Worm (Caenorhabditis elegans): ENCODE results near the gene cat-4.

Gene cat-4

ce11 chrV:10564830-10565365 lies at the start of gene cat-4:
Gene cat-4, plus strand, starts transcription at chrV:10564880.
- TF ChIP-seq ceh-13 (GFP tag; optimal IDR thresholded peaks at IDR 0.05) = no peak
- TF ChIP-seq tbx-11 (GFP tag; IDR thresholded peaks at IDR 0.05) = no peak
- no peak for TF ChIP-seq sea-1 (GFP tag; conservative IDR thresholded peaks at IDR 0.05)
- no peak for TF ChIP-seq hnd-1 (tag; optimal IDR thresholded peaks at IDR 0.05)
- no peak for TF ChIP-seq ceh-36 (tag; optimal IDR thresholded peaks at IDR 0.05)
- TF ChIP-seq hmg-4 (GFP tag; optimal IDR thresholded peaks at IDR 0.05) = no peak
- TF ChIP-seq scrt-1 (GFP tag; IDR thresholded peaks at IDR 0.05) = no peak
- no peak for TF ChIP-seq hmbx-1 (tag; optimal IDR thresholded peaks at IDR 0.05)
- no peak for TF ChIP-seq ama-1 (optimal IDR thresholded peaks at IDR 0.05)
- no peak for TF ChIP-seq tbx-37 (GFP tag; conservative IDR thresholded peaks at IDR 0.05)
- no peak for TF ChIP-seq flt-1 (GFP tag; IDR thresholded peaks at IDR 0.05)
- TF ChIP-seq ets-7 (tag; optimal IDR thresholded peaks at IDR 0.05) = no peak
- TF ChIP-seq aly-1 (tag; optimal IDR thresholded peaks at IDR 0.05) = no peak
- TF ChIP-seq B0310.2 (tag; optimal IDR thresholded peaks at IDR 0.05) = no peak
- no peak for TF ChIP-seq F13C5.2 (tag; optimal IDR thresholded peaks at IDR 0.05)
- TF ChIP-seq pes-1 (GFP tag; IDR thresholded peaks at IDR 0.05) = no peak
- no peak for TF ChIP-seq tra-4 (tag; optimal IDR thresholded peaks at IDR 0.05)

- TF ChIP-seq tbx-11 (GFP tag; IDR thresholded peaks at IDR 0.05) = no peak
- TF ChIP-seq tbx-37 (GFP tag; conservative IDR thresholded peaks at IDR 0.05) = no peak
- TF ChIP-seq hnd-1 (tag; optimal IDR thresholded peaks at IDR 0.05) = no peak
- no peak for TF ChIP-seq hmbx-1 (tag; optimal IDR thresholded peaks at IDR 0.05)
- no peak for TF ChIP-seq ceh-13 (GFP tag; optimal IDR thresholded peaks at IDR 0.05)
These were observed 48.0 kb upstream of the cat-4 start for ce11 chrV:10516702-10517101.

- TF ChIP-seq aly-1 (tag; optimal IDR thresholded peaks at IDR 0.05) (no peak), tbx-37 (GFP tag; conservative IDR thresholded peaks at IDR 0.05) (peak; percentile 72)
These were observed 38.8 kb upstream of the cat-4 start, which contains the start of the genes C35A5.8 and hda-11 for ce11 chrV:10525902-10526301. Gene C35A5.8, minus strand, starts transcription at chrV:10525908. Gene hda-11, plus strand, starts transcription at chrV:10526184.

ce11 chrV:10528500-10528899 lies 36.2 kb upstream of the cat-4 start, which contains the start of gene F25D1.3:
Gene F25D1.3, plus strand, starts transcription at chrV:10528724.
- TF ChIP-seq tra-4 (tag; optimal IDR thresholded peaks at IDR 0.05) (no peak), hmg-4 (GFP tag; optimal IDR thresholded peaks at IDR 0.05) (no peak), ceh-13 (GFP tag; optimal IDR thresholded peaks at IDR 0.05) (no peak)

- TF ChIP-seq B0310.2 (tag; optimal IDR thresholded peaks at IDR 0.05) = no peak
- no peak for TF ChIP-seq aly-1 (tag; optimal IDR thresholded peaks at IDR 0.05)
- no peak for TF ChIP-seq tbx-11 (GFP tag; IDR thresholded peaks at IDR 0.05)
- TF ChIP-seq scrt-1 (GFP tag; IDR thresholded peaks at IDR 0.05) = no peak
- no peak for TF ChIP-seq hmbx-1 (tag; optimal IDR thresholded peaks at IDR 0.05)
- no peak for TF ChIP-seq hmg-4 (GFP tag; optimal IDR thresholded peaks at IDR 0.05)
- TF ChIP-seq pes-1 (GFP tag; IDR thresholded peaks at IDR 0.05) = no peak
These were observed 35.1 kb upstream of the cat-4 start for ce11 chrV:10529600-10529999.

ce11 chrV:10532725-10533124 lies 32.0 kb upstream of the cat-4 start, which contains the start of gene txt-10:
Gene txt-10, minus strand, starts transcription at chrV:10532825.
- TF ChIP-seq ceh-36 (tag; optimal IDR thresholded peaks at IDR 0.05) (no peak), tbx-11 (GFP tag; IDR thresholded peaks at IDR 0.05) (no peak), sea-1 (GFP tag; conservative IDR thresholded peaks at IDR 0.05) (no peak), hmbx-1 (tag; optimal IDR thresholded peaks at IDR 0.05) (no peak), pes-1 (GFP tag; IDR thresholded peaks at IDR 0.05) (no peak), scrt-1 (GFP tag; IDR thresholded peaks at IDR 0.05) (no peak), flt-1 (GFP tag; IDR thresholded peaks at IDR 0.05) (no peak), tra-4 (tag; optimal IDR thresholded peaks at IDR 0.05) (no peak), hmg-4 (GFP tag; optimal IDR thresholded peaks at IDR 0.05) (no peak), ama-1 (optimal IDR thresholded peaks at IDR 0.05) (no peak), hnd-1 (tag; optimal IDR thresholded peaks at IDR 0.05) (no peak), tbx-37 (GFP tag; conservative IDR thresholded peaks at IDR 0.05) (no peak), ets-7 (tag; optimal IDR thresholded peaks at IDR 0.05) (no peak), B0310.2 (tag; optimal IDR thresholded peaks at IDR 0.05) (no peak), ceh-13 (GFP tag; optimal IDR thresholded peaks at IDR 0.05) (no peak), F13C5.2 (tag; optimal IDR thresholded peaks at IDR 0.05) (no peak)

- TF ChIP-seq ceh-13 (GFP tag; optimal IDR thresholded peaks at IDR 0.05) (no peak), ceh-36 (tag; optimal IDR thresholded peaks at IDR 0.05) (no peak), hnd-1 (tag; optimal IDR thresholded peaks at IDR 0.05) (no peak), F13C5.2 (tag; optimal IDR thresholded peaks at IDR 0.05) (no peak), tbx-11 (GFP tag; IDR thresholded peaks at IDR 0.05) (no peak), hmbx-1 (tag; optimal IDR thresholded peaks at IDR 0.05) (no peak), scrt-1 (GFP tag; IDR thresholded peaks at IDR 0.05) (no peak), ets-7 (tag; optimal IDR thresholded peaks at IDR 0.05) (no peak), sea-1 (GFP tag; conservative IDR thresholded peaks at IDR 0.05) (no peak)
These were observed 29.4 kb upstream of the cat-4 start for ce11 chrV:10535325-10535724.

- no peak for TF ChIP-seq ets-7 (tag; optimal IDR thresholded peaks at IDR 0.05)
- no peak for TF ChIP-seq scrt-1 (GFP tag; IDR thresholded peaks at IDR 0.05)
- no peak for TF ChIP-seq F13C5.2 (tag; optimal IDR thresholded peaks at IDR 0.05)
- no peak for TF ChIP-seq tra-4 (tag; optimal IDR thresholded peaks at IDR 0.05)
- TF ChIP-seq hmbx-1 (tag; optimal IDR thresholded peaks at IDR 0.05) = no peak
- no peak for TF ChIP-seq aly-1 (tag; optimal IDR thresholded peaks at IDR 0.05)
- no peak for TF ChIP-seq B0310.2 (tag; optimal IDR thresholded peaks at IDR 0.05)
- TF ChIP-seq flt-1 (GFP tag; IDR thresholded peaks at IDR 0.05) = no peak
- no peak for TF ChIP-seq tbx-11 (GFP tag; IDR thresholded peaks at IDR 0.05)
- TF ChIP-seq tbx-37 (GFP tag; conservative IDR thresholded peaks at IDR 0.05) = no peak
- no peak for TF ChIP-seq hmg-4 (GFP tag; optimal IDR thresholded peaks at IDR 0.05)
These were observed 28.5 kb upstream of the cat-4 start, which contains the start of gene ppm-1.A for ce11 chrV:10536095-10536691. Gene ppm-1.A, minus strand, starts transcription at chrV:10536388.

All from whole organism, early embryonic.